Worm (Caenorhabditis elegans) whole organism, late embryonic: ENCODE measurements around the gene ebax-1.
A peak's percentile ranks its signal among the peaks of the same experiment; 100 is the strongest.

ENCODE experiments used
- Y22D7AL.16 ChIP-seq: sonication (generic microtip); optimal IDR thresholded peaks from 2 replicates; lab custom pipeline; 2016; ENCODE audit warnings: missing genetic modification characterization, missing compliant biosample characterization
- ama-1 ChIP-seq: fragments of 150-350 bp; optimal IDR thresholded peaks from 2 replicates; lab custom pipeline; 2014
- ceh-24 ChIP-seq: sonication (generic microtip); optimal IDR thresholded peaks from 2 replicates; lab custom pipeline; 2016; ENCODE audit warnings: mild to moderate bottlenecking, missing genetic modification characterization, missing compliant biosample characterization
- ceh-30 ChIP-seq: fragments of 150-350 bp; optimal IDR thresholded peaks from 2 replicates; lab custom pipeline; 2014; ENCODE audit warnings: missing biosample characterization, missing genetic modification characterization
- ceh-9 ChIP-seq: sonication (generic microtip); optimal IDR thresholded peaks from 2 replicates; lab custom pipeline; 2016; ENCODE audit warnings: mild to moderate bottlenecking, missing genetic modification characterization, inconsistent platforms, missing compliant biosample characterization
- elt-4 ChIP-seq: sonication (generic microtip); optimal IDR thresholded peaks from 2 replicates; lab custom pipeline; 2016; ENCODE audit warnings: missing genetic modification characterization, missing compliant biosample characterization
- hlh-6 ChIP-seq: sonication (generic microtip); optimal IDR thresholded peaks from 2 replicates; lab custom pipeline; 2016; ENCODE audit warnings: missing genotype, missing genetic modification characterization, missing compliant biosample characterization
- npax-4 ChIP-seq: sonication (generic microtip); optimal IDR thresholded peaks from 2 replicates; lab custom pipeline; 2016; ENCODE audit warnings: missing genetic modification characterization, missing compliant biosample characterization
- pag-3 ChIP-seq: sonication (generic microtip); optimal IDR thresholded peaks from 2 replicates; lab custom pipeline; 2016; ENCODE audit warnings: missing compliant biosample characterization, missing genetic modification characterization, borderline replicate concordance
- pha-4 ChIP-seq: fragments of 150-350 bp; optimal IDR thresholded peaks from 2 replicates; lab custom pipeline; 2018; ENCODE audit warnings: missing biosample characterization, missing genetic modification reagents, missing genetic modification characterization
- syd-9 ChIP-seq: sonication (generic microtip); optimal IDR thresholded peaks from 2 replicates; lab custom pipeline; 2016; ENCODE audit warnings: mild to moderate bottlenecking, missing genetic modification characterization, moderate library complexity, missing compliant biosample characterization
- tbx-2 ChIP-seq: sonication (generic microtip); optimal IDR thresholded peaks from 2 replicates; lab custom pipeline; 2016; ENCODE audit warnings: missing genetic modification characterization, missing compliant biosample characterization

ce11 chrIV:10252350-10252792, 34.4 kb upstream of the ebax-1 start:
- TF ChIP-seq pha-4 (tag; lab: Kevin White, UChicago) (no peak), ceh-9 (tag; lab: Kevin White, UChicago) (no peak), ama-1 (lab: Kevin White, UChicago) (no peak), Y22D7AL.16 (no peak), pag-3 (tag; lab: Kevin White, UChicago) (peak; percentile 5), hlh-6 (tag; lab: Kevin White, UChicago) (no peak), ceh-30 (tag; lab: Kevin White, UChicago) (no peak), syd-9 (tag; lab: Kevin White, UChicago) (no peak), ceh-24 (no peak), npax-4 (tag; lab: Kevin White, UChicago) (no peak), tbx-2 (tag; lab: Kevin White, UChicago) (peak; percentile 46), elt-4 (tag; lab: Kevin White, UChicago) (no peak)
